Fruit fly (Drosophila melanogaster): ENCODE results near the gene PICK1.

Gene PICK1

DNA sequence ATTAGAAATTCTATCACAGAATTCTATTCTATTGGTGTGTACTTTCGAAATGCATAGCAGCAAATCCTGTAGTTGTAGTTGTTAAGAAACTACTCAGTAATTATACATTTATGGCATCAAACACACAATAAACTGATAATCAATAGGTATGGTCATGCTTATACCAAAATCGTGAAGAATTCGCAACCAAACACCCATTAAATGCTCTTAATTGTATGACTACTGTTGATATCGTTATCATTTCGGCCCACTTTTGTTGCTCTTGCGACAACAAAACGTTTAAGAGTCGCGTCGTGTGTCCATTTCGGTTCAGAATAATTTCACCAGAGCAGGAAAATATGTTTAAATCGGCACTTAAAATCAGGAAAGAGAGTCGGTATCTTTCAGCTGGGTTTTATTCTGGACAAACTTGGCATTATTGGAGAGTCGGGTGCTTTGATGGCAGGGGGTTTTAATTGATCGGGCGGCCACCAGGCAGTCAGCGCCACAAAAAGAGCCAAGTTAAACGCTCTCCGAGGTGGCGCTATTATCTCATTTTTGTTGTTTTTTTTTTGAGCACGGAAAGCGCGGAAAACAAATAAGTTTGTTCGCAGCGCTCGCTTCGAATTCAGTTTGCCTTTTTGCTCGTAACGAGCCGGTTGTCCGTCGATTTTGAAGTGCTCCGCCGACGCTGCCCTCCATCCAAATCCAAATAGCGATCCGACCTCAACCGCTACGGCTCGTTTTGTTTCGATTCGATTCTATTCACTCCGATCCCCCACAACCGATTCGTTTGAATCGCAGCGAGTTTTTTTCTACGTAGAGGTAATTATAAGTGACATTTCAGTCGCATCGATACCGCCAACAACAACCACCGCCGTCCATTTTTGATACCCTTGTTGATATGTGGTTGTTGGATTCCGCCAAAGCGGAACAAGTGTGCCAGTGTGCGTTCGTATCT is 23.9 kb downstream of the PICK1 start, which contains the start of gene MRP (continued):
- TF ChIP-seq CG16779 (GFP tag; IDR thresholded peaks at IDR 0.05) (no peak), CG2875 (GFP tag; optimal IDR thresholded peaks at IDR 0.05) (no peak), luna (GFP tag; optimal IDR thresholded peaks at IDR 0.05) (no peak), pros (GFP tag; optimal IDR thresholded peaks at IDR 0.05) (no peak), CG11696 (GFP tag; IDR thresholded peaks at IDR 0.05) (no peak), CG5245 (GFP tag; optimal IDR thresholded peaks at IDR 0.05) (no peak), otp (GFP tag; IDR thresholded peaks at IDR 0.05) (no peak), Adf1 (GFP tag; IDR thresholded peaks at IDR 0.05) (peak; percentile 63), klu (GFP tag; IDR thresholded peaks at IDR 0.05) (no peak), exex (tag; optimal IDR thresholded peaks at IDR 0.05) (peak; percentile 91), PHDP (tag; optimal IDR thresholded peaks at IDR 0.05) (no peak), CG15269 (tag; optimal IDR thresholded peaks at IDR 0.05) (no peak), CG4404 (GFP tag; IDR thresholded peaks at IDR 0.05) (no peak), tup (GFP tag; optimal IDR thresholded peaks at IDR 0.05) (no peak), CG6175 (GFP tag; IDR thresholded peaks at IDR 0.05) (peak; percentile 11; the same call in 1 of the 3 replicates), CG10654 (GFP tag; optimal IDR thresholded peaks at IDR 0.05) (no peak), Nf-YB (GFP tag; optimal IDR thresholded peaks at IDR 0.05) (no peak), bowl (GFP tag; IDR thresholded peaks at IDR 0.05) (no peak), CG9215 (GFP tag; IDR thresholded peaks at IDR 0.05) (no peak), fu2 (GFP tag; optimal IDR thresholded peaks at IDR 0.05) (no peak), CG18619 (GFP tag; optimal IDR thresholded peaks at IDR 0.05) (no peak), CG17328 (GFP tag; IDR thresholded peaks at IDR 0.05) (no peak), BtbVII (GFP tag; optimal IDR thresholded peaks at IDR 0.05) (peak; percentile 4), slou (GFP tag; optimal IDR thresholded peaks at IDR 0.05) (no peak), wdn (GFP tag; IDR thresholded peaks at IDR 0.05) (no peak), CG31441 (GFP tag; IDR thresholded peaks at IDR 0.05) (no peak), D19A (tag; optimal IDR thresholded peaks at IDR 0.05) (no peak), Lpt (GFP tag; optimal IDR thresholded peaks at IDR 0.05) (no peak), CG7786 (GFP tag; optimal IDR thresholded peaks at IDR 0.05) (no peak), CG34224 (GFP tag; IDR thresholded peaks at IDR 0.05; ENCODE audit: partially characterized antibody) (no peak), CG2116 (GFP tag; optimal IDR thresholded peaks at IDR 0.05) (no peak), chm (GFP tag; IDR thresholded peaks at IDR 0.05) (no peak), Usf (GFP tag; optimal IDR thresholded peaks at IDR 0.05) (no peak), bsh (GFP tag; optimal IDR thresholded peaks at IDR 0.05) (no peak), gfzf (GFP tag; optimal IDR thresholded peaks at IDR 0.05) (no peak), CG11398 (GFP tag; optimal IDR thresholded peaks at IDR 0.05) (no peak), CG31388 (GFP tag; optimal IDR thresholded peaks at IDR 0.05) (no peak), crc (GFP tag; optimal IDR thresholded peaks at IDR 0.05) (no peak), ac (GFP tag; optimal IDR thresholded peaks at IDR 0.05) (no peak), unc-4 (GFP tag; IDR thresholded peaks at IDR 0.05; ENCODE audit: partially characterized antibody) (peak; percentile 41; the same call in 1 of the 2 replicates), Hmr (GFP tag; optimal IDR thresholded peaks at IDR 0.05) (no peak), CG15479 (GFP tag; optimal IDR thresholded peaks at IDR 0.05) (no peak), CG18262 (tag; optimal IDR thresholded peaks at IDR 0.05) (no peak), cg (GFP tag; optimal IDR thresholded peaks at IDR 0.05) (peak; percentile 48), Dfd (GFP tag; optimal IDR thresholded peaks at IDR 0.05) (no peak), dpn (GFP tag; optimal IDR thresholded peaks at IDR 0.05) (no peak), Gug (GFP tag; IDR thresholded peaks at IDR 0.05) (no peak), CG15601 (tag; optimal IDR thresholded peaks at IDR 0.05) (no peak), CG30431 (GFP tag; optimal IDR thresholded peaks at IDR 0.05) (no peak), sob (GFP tag; IDR thresholded peaks at IDR 0.05) (no peak)
